Worm (Caenorhabditis elegans): ENCODE data around the gene rbm-25.

ce11 chrV:12486934-12487333, 11.1 kb upstream of the rbm-25 start, which contains the start of gene inx-11:
- TF ChIP-seq ama-1 (optimal IDR thresholded peaks at IDR 0.05) (no peak), ets-7 (tag; optimal IDR thresholded peaks at IDR 0.05) (no peak), tra-4 (tag; optimal IDR thresholded peaks at IDR 0.05) (no peak), aly-1 (tag; optimal IDR thresholded peaks at IDR 0.05) (no peak), flt-1 (GFP tag; IDR thresholded peaks at IDR 0.05) (no peak), tbx-37 (GFP tag; conservative IDR thresholded peaks at IDR 0.05) (no peak), scrt-1 (GFP tag; IDR thresholded peaks at IDR 0.05) (no peak)

Data from whole organism, early embryonic.